Fruit fly (Drosophila melanogaster): ENCODE results near the gene ppk.
A peak's percentile ranks its signal among the peaks of the same experiment; 100 is the strongest.

Gene ppk

DNA sequence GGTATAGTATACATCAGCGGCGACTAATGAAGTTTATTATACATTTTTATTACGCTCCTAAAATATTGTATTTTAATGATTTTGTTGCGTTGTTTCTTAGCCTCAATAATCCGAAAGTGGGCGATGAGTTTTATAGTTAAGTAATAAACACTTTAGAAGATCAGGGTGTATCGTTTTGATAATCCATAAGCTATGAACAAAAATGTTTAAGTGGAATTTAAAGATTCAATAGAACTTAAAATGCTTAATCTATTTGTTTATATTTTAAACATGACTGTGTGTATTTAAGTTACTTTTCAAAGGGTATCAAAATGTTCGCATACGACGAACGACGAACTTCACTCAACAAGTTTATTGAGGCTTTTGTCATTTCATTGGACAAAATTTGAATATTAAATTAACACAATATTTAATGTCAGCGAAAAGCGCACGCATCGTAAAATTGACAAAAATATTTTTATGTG is 8.7 kb downstream of the ppk start:
- TF ChIP-seq CG4318 (GFP tag; optimal IDR thresholded peaks at IDR 0.05): no peak
- no peak for TF ChIP-seq Met (GFP tag; optimal IDR thresholded peaks at IDR 0.05)
- no peak for TF ChIP-seq CG6854 (GFP tag; optimal IDR thresholded peaks at IDR 0.05)
- TF ChIP-seq CG11294 (GFP tag; IDR thresholded peaks at IDR 0.05): no peak
- TF ChIP-seq CG34406 (GFP tag; optimal IDR thresholded peaks at IDR 0.05): peak; percentile 5
- peak; percentile 15 for TF ChIP-seq CG32006 (GFP tag; optimal IDR thresholded peaks at IDR 0.05)
- TF ChIP-seq CG6163 (GFP tag; IDR thresholded peaks at IDR 0.05): no peak
- no peak for TF ChIP-seq CG9139 (GFP tag; optimal IDR thresholded peaks at IDR 0.05)
- no peak for TF ChIP-seq CG10669 (GFP tag; optimal IDR thresholded peaks at IDR 0.05)
- TF ChIP-seq CG16779 (tag; optimal IDR thresholded peaks at IDR 0.05): no peak
- no peak for TF ChIP-seq cyc (GFP tag; optimal IDR thresholded peaks at IDR 0.05)
- TF ChIP-seq dsx (GFP tag; optimal IDR thresholded peaks at IDR 0.05; ENCODE audit: poor library complexity, severe bottlenecking): no peak
- TF ChIP-seq Hr39 (GFP tag; optimal IDR thresholded peaks at IDR 0.05): no peak
- peak; percentile 24 for TF ChIP-seq pdm3 (GFP tag; optimal IDR thresholded peaks at IDR 0.05)
- TF ChIP-seq Eip93F (GFP tag; optimal IDR thresholded peaks at IDR 0.05): no peak
- TF ChIP-seq CG6808 (GFP tag; optimal IDR thresholded peaks at IDR 0.05): no peak
- no peak for TF ChIP-seq topi (GFP tag; optimal IDR thresholded peaks at IDR 0.05)
- TF ChIP-seq achi (GFP tag; optimal IDR thresholded peaks at IDR 0.05): peak; percentile 8
- peak; percentile 11 for TF ChIP-seq acj6 (GFP tag; optimal IDR thresholded peaks at IDR 0.05)
- no peak for TF ChIP-seq Ets21C (GFP tag; optimal IDR thresholded peaks at IDR 0.05)
- no peak for TF ChIP-seq CG11902 (GFP tag; optimal IDR thresholded peaks at IDR 0.05)
- TF ChIP-seq Eip75B (GFP tag; optimal IDR thresholded peaks at IDR 0.05): no peak
- no peak for TF ChIP-seq Smox (GFP tag; optimal IDR thresholded peaks at IDR 0.05)
- no peak for TF ChIP-seq CG8319 (GFP tag; optimal IDR thresholded peaks at IDR 0.05)
- TF ChIP-seq Lpt (GFP tag; optimal IDR thresholded peaks at IDR 0.05): no peak
- no peak for TF ChIP-seq Sox14 (GFP tag; optimal IDR thresholded peaks at IDR 0.05)
- no peak for TF ChIP-seq CG3919 (GFP tag; optimal IDR thresholded peaks at IDR 0.05)
- no peak for TF ChIP-seq OdsH (GFP tag; optimal IDR thresholded peaks at IDR 0.05)
- TF ChIP-seq fd59A (GFP tag; optimal IDR thresholded peaks at IDR 0.05): no peak
- TF ChIP-seq Gug (GFP tag; IDR thresholded peaks at IDR 0.05): no peak
- 0 out of 3 replicates have a peak, but pooled peaks have one; percentile 31 for TF ChIP-seq CG8119 (GFP tag; IDR thresholded peaks at IDR 0.05)
- no peak for TF ChIP-seq fd85E (GFP tag; optimal IDR thresholded peaks at IDR 0.05)
- no peak for TF ChIP-seq Ets96B (tag; optimal IDR thresholded peaks at IDR 0.05)
- TF ChIP-seq Sox102F (GFP tag; optimal IDR thresholded peaks at IDR 0.05): peak; percentile 33
- TF ChIP-seq vri (GFP tag; optimal IDR thresholded peaks at IDR 0.05): no peak
- no peak for TF ChIP-seq CG15336 (GFP tag; IDR thresholded peaks at IDR 0.05)
- no peak for TF ChIP-seq CG8632 (GFP tag; optimal IDR thresholded peaks at IDR 0.05)
- no peak for TF ChIP-seq Blimp-1 (GFP tag; optimal IDR thresholded peaks at IDR 0.05)
- no peak for TF ChIP-seq spab (GFP tag; optimal IDR thresholded peaks at IDR 0.05)
- no peak for TF ChIP-seq CG31627 (GFP tag; optimal IDR thresholded peaks at IDR 0.05)
- TF ChIP-seq Hr38 (GFP tag; optimal IDR thresholded peaks at IDR 0.05): no peak
- TF ChIP-seq CG6792 (GFP tag; optimal IDR thresholded peaks at IDR 0.05): no peak
- TF ChIP-seq Sox15 (GFP tag; optimal IDR thresholded peaks at IDR 0.05): no peak
- no peak for TF ChIP-seq CG6276 (GFP tag; optimal IDR thresholded peaks at IDR 0.05)
- no peak for TF ChIP-seq CG11762 (GFP tag; optimal IDR thresholded peaks at IDR 0.05; ENCODE audit: insufficient read depth)
- no peak for TF ChIP-seq ss (GFP tag; optimal IDR thresholded peaks at IDR 0.05)
- no peak for TF ChIP-seq svp (GFP tag)
- TF ChIP-seq salr (GFP tag; optimal IDR thresholded peaks at IDR 0.05): no peak
- no peak for TF ChIP-seq dac (GFP tag; optimal IDR thresholded peaks at IDR 0.05)
- no peak for TF ChIP-seq CG1621 (tag; optimal IDR thresholded peaks at IDR 0.05)
- TF ChIP-seq CG3032 (tag; optimal IDR thresholded peaks at IDR 0.05): no peak
- TF ChIP-seq CG7368 (GFP tag; optimal IDR thresholded peaks at IDR 0.05): no peak
- no peak for TF ChIP-seq Eip78C (GFP tag)
